Worm (Caenorhabditis elegans): ENCODE measurements around the gene F46F5.5.

DNA sequence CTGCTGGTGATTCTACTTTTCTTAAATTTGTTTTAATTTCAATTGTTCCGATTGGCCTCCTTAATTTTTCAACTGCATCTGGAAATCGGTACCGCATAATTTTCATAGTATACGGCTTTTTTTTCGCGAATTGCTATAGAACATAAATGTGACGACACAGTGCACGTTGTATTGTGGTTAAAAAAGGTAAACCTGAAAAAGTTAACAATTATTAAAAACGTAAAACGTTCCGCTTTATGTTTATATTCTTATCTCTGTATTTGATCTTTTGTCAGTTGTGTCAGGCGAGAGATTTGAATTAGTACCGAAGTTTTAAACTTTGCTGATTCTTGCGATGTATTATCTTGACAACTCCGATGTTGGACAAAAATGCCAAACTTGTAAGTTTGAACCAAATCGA lies 48.7 kb upstream of the F46F5.5 start, which contains the start of gene Y46B2A.4:
- TF ChIP-seq efl-3 (GFP tag; optimal IDR thresholded peaks at IDR 0.05): no peak
- no peak for TF ChIP-seq tbx-2 (tag; optimal IDR thresholded peaks at IDR 0.05)
- no peak for TF ChIP-seq nhr-28 (tag; optimal IDR thresholded peaks at IDR 0.05)
